Worm (Caenorhabditis elegans) whole organism, late embryonic: ENCODE results near the gene asp-12.

Source experiments
- F13H6.1 ChIP-seq: sonication (generic microtip); optimal IDR thresholded peaks from 2 replicates; lab custom pipeline; 2016; ENCODE audit warnings: missing genetic modification characterization, missing compliant biosample characterization
- Y22D7AL.16 ChIP-seq: sonication (generic microtip); optimal IDR thresholded peaks from 2 replicates; lab custom pipeline; 2016; ENCODE audit warnings: missing genetic modification characterization, missing compliant biosample characterization
- ceh-30 ChIP-seq: fragments of 150-350 bp; optimal IDR thresholded peaks from 2 replicates; lab custom pipeline; 2014; ENCODE audit warnings: missing biosample characterization, missing genetic modification characterization
- fax-1 ChIP-seq: sonication (generic microtip); optimal IDR thresholded peaks from 2 replicates; lab custom pipeline; 2016; ENCODE audit warnings: missing genotype, missing genetic modification characterization, missing compliant biosample characterization
- hlh-30 ChIP-seq: sonication (generic microtip); optimal IDR thresholded peaks from 2 replicates; lab custom pipeline; 2017; ENCODE audit warnings: antibody characterized with exemption, missing genetic modification characterization, missing compliant biosample characterization; ENCODE audit not compliant: insufficient read depth
- pha-4 ChIP-seq: fragments of 150-350 bp; optimal IDR thresholded peaks from 2 replicates; lab custom pipeline; 2018; ENCODE audit warnings: missing biosample characterization, missing genetic modification reagents, missing genetic modification characterization
- tbx-2 ChIP-seq: sonication (generic microtip); optimal IDR thresholded peaks from 2 replicates; lab custom pipeline; 2016; ENCODE audit warnings: missing genetic modification characterization, missing compliant biosample characterization

DNA sequence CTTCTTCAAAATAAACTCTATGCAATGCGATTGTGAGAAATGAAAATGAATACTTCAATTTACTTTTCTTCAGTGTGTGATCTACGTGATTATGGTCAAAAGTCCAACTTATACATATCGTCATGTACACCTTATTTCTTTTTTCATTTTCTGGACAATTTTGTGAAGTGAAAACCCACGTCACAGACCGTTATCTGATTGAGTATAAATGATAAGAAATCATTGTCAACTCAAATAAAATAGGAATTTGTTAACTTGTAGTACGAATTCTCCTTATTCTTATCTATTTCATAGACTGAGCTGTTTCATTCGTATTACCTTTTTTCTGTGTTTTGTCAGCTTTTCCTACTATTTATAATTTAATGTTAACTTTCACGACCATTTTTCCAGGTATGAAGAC is 3.0 kb downstream of the asp-12 start, which contains the start of gene asp-5:
- TF ChIP-seq ceh-30: no peak
- TF ChIP-seq fax-1 (tag; lab: Kevin White, UChicago): no peak
- no peak for TF ChIP-seq tbx-2 (tag; lab: Kevin White, UChicago)
- TF ChIP-seq Y22D7AL.16: no peak
- TF ChIP-seq hlh-30 (tag; lab: Kevin White, UChicago): no peak
- no peak for TF ChIP-seq pha-4 (tag; lab: Kevin White, UChicago)
- TF ChIP-seq F13H6.1: no peak
